Worm (Caenorhabditis elegans): Measurements from ENCODE around the gene rcan-1.

- TF ChIP-seq aly-2 (tag; optimal IDR thresholded peaks at IDR 0.05) (no peak), ceh-82 (tag; optimal IDR thresholded peaks at IDR 0.05) (no peak), fkh-10 (GFP tag; optimal IDR thresholded peaks at IDR 0.05) (no peak), pha-4 (tag; optimal IDR thresholded peaks at IDR 0.05) (no peak), nhr-11 (tag; optimal IDR thresholded peaks at IDR 0.05) (no peak), tbx-2 (tag; optimal IDR thresholded peaks at IDR 0.05) (no peak), fos-1 (tag; optimal IDR thresholded peaks at IDR 0.05) (no peak)
Observed at ce11 chrIII:5660976-5661375, 22.9 kb downstream of the rcan-1 start, which contains the start of gene F54E7.6.

All from whole organism, L3 larva.